Worm (Caenorhabditis elegans): ENCODE data around the gene str-209.

ce11 chrV:4937337-4937736 is 11.4 kb upstream of the str-209 start:
- TF ChIP-seq lir-3 (tag; optimal IDR thresholded peaks at IDR 0.05) (no peak), tra-1 (GFP tag; IDR thresholded peaks at IDR 0.05) (no peak), gei-8 (GFP tag; optimal IDR thresholded peaks at IDR 0.05) (no peak), daf-16 (GFP tag; optimal IDR thresholded peaks at IDR 0.05) (no peak), daf-16 (tag; optimal IDR thresholded peaks at IDR 0.05) (no peak)
